Fruit fly (Drosophila melanogaster) whole organism, embryonic: ENCODE data around the gene stck.
A peak's percentile ranks its signal among the peaks of the same experiment; 100 is the strongest.

Experiments used
- Atf6 ChIP-seq: fragments of 200-800 bp; sonication (Bioruptor generic); IDR thresholded peaks from 2 replicates; pipeline ENCODE4 v1.3.6; 2022; ENCODE audit warnings: missing biosample characterization, missing genetic modification characterization
- B-H2 ChIP-seq: fragments of 200-800 bp; sonication (Bioruptor generic); optimal IDR thresholded peaks from 2 replicates; lab custom pipeline; 2018; ENCODE audit warnings: missing biosample characterization, mild to moderate bottlenecking, missing genetic modification characterization
- CG11504 ChIP-seq: fragments of 200-800 bp; sonication (Bioruptor generic); optimal IDR thresholded peaks from 3 replicates; lab custom pipeline; 2019; ENCODE audit warnings: missing biosample characterization, mild to moderate bottlenecking, missing genetic modification characterization, moderate library complexity
- CG13287 ChIP-seq: fragments of 200-800 bp; sonication (Bioruptor generic); IDR thresholded peaks from 2 replicates; pipeline ENCODE4 v1.3.6; 2022; ENCODE audit warnings: missing biosample characterization, missing genetic modification characterization; ENCODE audit not compliant: partially characterized antibody
- CG14014 ChIP-seq: fragments of 200-800 bp; sonication (Bioruptor generic); IDR thresholded peaks from 2 replicates; pipeline ENCODE4 v1.3.6; 2022; ENCODE audit warnings: missing biosample characterization, missing genetic modification characterization
- CG17359 ChIP-seq: fragments of 200-800 bp; sonication (Bioruptor generic); optimal IDR thresholded peaks from 3 replicates; lab custom pipeline; 2018; ENCODE audit warnings: missing biosample characterization, mild to moderate bottlenecking, missing genetic modification characterization, moderate library complexity
- CG17612 ChIP-seq: fragments of 200-800 bp; sonication (Bioruptor generic); IDR thresholded peaks from 2 replicates; pipeline ENCODE4 v1.3.6; 2022; ENCODE audit warnings: missing biosample characterization, missing genetic modification characterization
- CG18476 ChIP-seq: fragments of 200-800 bp; sonication (Bioruptor generic); optimal IDR thresholded peaks from 2 replicates; lab custom pipeline; 2016; ENCODE audit warnings: missing biosample characterization, mild to moderate bottlenecking, missing genetic modification characterization
- CG18764 ChIP-seq: fragments of 200-800 bp; sonication (Bioruptor generic); optimal IDR thresholded peaks from 3 replicates; lab custom pipeline; 2016; ENCODE audit warnings: missing biosample characterization, missing genetic modification characterization
- CG2199 ChIP-seq: fragments of 200-800 bp; sonication (Bioruptor generic); IDR thresholded peaks from 3 replicates; pipeline ENCODE4 v1.3.6; 2022; ENCODE audit warnings: missing biosample characterization, missing genetic modification characterization
- CG3065 ChIP-seq: fragments of 200-800 bp; sonication (Bioruptor generic); optimal IDR thresholded peaks from 2 replicates; lab custom pipeline; 2016; ENCODE audit warnings: missing biosample characterization, missing genetic modification characterization
- CG31388 ChIP-seq: fragments of 200-800 bp; sonication (Bioruptor generic); optimal IDR thresholded peaks from 2 replicates; lab custom pipeline; 2016; ENCODE audit warnings: missing biosample characterization, missing genetic modification characterization
- CG34376 ChIP-seq: fragments of 200-800 bp; sonication (Bioruptor generic); optimal IDR thresholded peaks from 2 replicates; lab custom pipeline; 2018; ENCODE audit warnings: missing biosample characterization, mild to moderate bottlenecking, missing genetic modification characterization
- CG43689 ChIP-seq: fragments of 200-800 bp; sonication (Bioruptor generic); IDR thresholded peaks from 2 replicates; pipeline ENCODE4 v1.3.6; 2022; ENCODE audit warnings: missing biosample characterization, missing genetic modification characterization
- CG6254 ChIP-seq: fragments of 200-800 bp; sonication (Bioruptor generic); optimal IDR thresholded peaks from 3 replicates; lab custom pipeline; 2017; ENCODE audit warnings: mild to moderate bottlenecking, missing biosample characterization, missing genetic modification reagents, missing genetic modification characterization
- CG6654 ChIP-seq: fragments of 200-800 bp; sonication (Bioruptor generic); optimal IDR thresholded peaks from 2 replicates; lab custom pipeline; 2017; ENCODE audit warnings: missing biosample characterization, mild to moderate bottlenecking, missing genetic modification characterization
- CG8290 ChIP-seq, 3 experiments: fragments of 200-800 bp; sonication (Bioruptor generic); optimal IDR thresholded peaks; 2 replicates each; lab custom pipeline; 2016 to 2019; ENCODE audit warnings: missing biosample characterization in 3 of 3, missing genetic modification characterization in 3 of 3, mild to moderate bottlenecking in 2 of 3, moderate library complexity in 1 of 3
- CG8765 ChIP-seq: fragments of 200-800 bp; sonication (Bioruptor generic); IDR thresholded peaks from 2 replicates; pipeline ENCODE4 v1.3.6; 2022; ENCODE audit warnings: missing biosample characterization, missing genetic modification characterization
- CTCF ChIP-seq: fragments of 200-800 bp; sonication (Bioruptor generic); optimal IDR thresholded peaks from 2 replicates; lab custom pipeline; 2017; ENCODE audit warnings: missing biosample characterization, mild to moderate bottlenecking, missing genetic modification characterization, moderate library complexity
- CrebB ChIP-seq: fragments of 200-800 bp; sonication (Bioruptor generic); optimal IDR thresholded peaks from 3 replicates; lab custom pipeline; 2018; ENCODE audit warnings: missing biosample characterization, mild to moderate bottlenecking, missing genetic modification characterization
- D19B ChIP-seq: fragments of 200-800 bp; sonication (Bioruptor generic); optimal IDR thresholded peaks from 2 replicates; lab custom pipeline; 2017; ENCODE audit warnings: missing biosample characterization, mild to moderate bottlenecking, missing genetic modification characterization
- Dll ChIP-seq: fragments of 200-800 bp; sonication (Bioruptor generic); IDR thresholded peaks from 4 replicates; pipeline ENCODE4 v1.3.6; 2022; ENCODE audit warnings: missing biosample characterization, missing genetic modification characterization; ENCODE audit not compliant: partially characterized antibody
- Hr3 ChIP-seq: fragments of 200-800 bp; sonication (Bioruptor generic); optimal IDR thresholded peaks from 3 replicates; lab custom pipeline; 2016; ENCODE audit warnings: missing biosample characterization, missing genetic modification characterization
- Hr78 ChIP-seq, 2 experiments: fragments of 200-800 bp in 1 of 2; fragments of >200 bp in 1 of 2; sonication (Bioruptor generic) in 1 of 2; optimal IDR thresholded peaks; 2 replicates each; lab custom pipeline; 2017 to 2019; ENCODE audit warnings: missing biosample characterization in 2 of 2, missing genetic modification characterization in 2 of 2, mild to moderate bottlenecking in 1 of 2, moderate library complexity in 1 of 2
- Kr ChIP-seq: fragments of 200-800 bp; sonication (Bioruptor generic); optimal IDR thresholded peaks from 2 replicates; lab custom pipeline; 2017; ENCODE audit warnings: missing biosample characterization, mild to moderate bottlenecking, missing genetic modification characterization
- NfI ChIP-seq: fragments of 200-800 bp; sonication (Bioruptor generic); optimal IDR thresholded peaks from 3 replicates; lab custom pipeline; 2018; ENCODE audit warnings: missing biosample characterization, mild to moderate bottlenecking, missing genetic modification characterization, moderate library complexity
- ara ChIP-seq: fragments of 200-800 bp; sonication (Bioruptor generic); IDR thresholded peaks from 2 replicates; pipeline ENCODE4 v1.3.6; 2022; ENCODE audit warnings: missing biosample characterization, missing genetic modification characterization
- cato ChIP-seq: fragments of 200-800 bp; sonication (Bioruptor generic); optimal IDR thresholded peaks from 2 replicates; lab custom pipeline; 2016; ENCODE audit warnings: missing biosample characterization, missing genetic modification characterization, borderline replicate concordance
- cg ChIP-seq: fragments of 200-800 bp; sonication (Bioruptor generic); optimal IDR thresholded peaks from 3 replicates; lab custom pipeline; 2019; ENCODE audit warnings: missing biosample characterization, mild to moderate bottlenecking, missing genetic modification characterization, moderate library complexity
- chinmo ChIP-seq: fragments of 200-800 bp; sonication (Bioruptor generic); IDR thresholded peaks from 4 replicates; pipeline ENCODE4 v1.3.6; 2022; ENCODE audit warnings: missing biosample characterization, missing genetic modification characterization; ENCODE audit not compliant: partially characterized antibody
- chm ChIP-seq: fragments of 200-800 bp; sonication (Bioruptor generic); IDR thresholded peaks from 2 replicates; pipeline ENCODE4 v1.3.6; 2022; ENCODE audit warnings: missing biosample characterization, missing genetic modification characterization
- ci ChIP-seq: fragments of 200-800 bp; sonication (Bioruptor generic); IDR thresholded peaks from 3 replicates; pipeline ENCODE4 v1.3.6; 2022; ENCODE audit warnings: missing biosample characterization, missing genetic modification characterization
- ems ChIP-seq: fragments of 200-800 bp; sonication (Bioruptor generic); optimal IDR thresholded peaks from 3 replicates; lab custom pipeline; 2016; ENCODE audit warnings: missing biosample characterization, missing genetic modification characterization
- prd ChIP-seq, 3 experiments: fragments of >200 bp in 2 of 3; fragments of 200-800 bp in 1 of 3; sonication (Bioruptor generic) in 1 of 3; optimal IDR thresholded peaks in 2 of 3; IDR thresholded peaks in 1 of 3; 2 replicates in 2 of 3; 3 replicates in 1 of 3; pipeline versions ENCODE4 v1.3.6 to Lab custom; 2017 to 2022; ENCODE audit warnings: missing biosample characterization in 1 of 3, missing genetic modification characterization in 1 of 3
- row ChIP-seq: fragments of 200-800 bp; sonication (Bioruptor generic); IDR thresholded peaks from 3 replicates; pipeline ENCODE4 v1.3.6; 2022; ENCODE audit warnings: missing biosample characterization, missing genetic modification characterization
- vvl ChIP-seq: fragments of 200-800 bp; sonication (Bioruptor generic); IDR thresholded peaks from 2 replicates; pipeline ENCODE4 v1.3.6; 2022; ENCODE audit warnings: missing biosample characterization, missing genetic modification characterization
- wor ChIP-seq: fragments of 200-800 bp; sonication (Bioruptor generic); IDR thresholded peaks from 2 replicates; pipeline ENCODE4 v1.3.6; 2022; ENCODE audit warnings: missing biosample characterization, missing genetic modification characterization

stck gene

dm6 chr3R:8352961-8353728 lies 3.6 kb upstream of the stck start (continued):
- TF ChIP-seq Dll = no peak
- no peak for TF ChIP-seq CG11504 (tag; lab: Kevin White, UChicago)
- TF ChIP-seq CG8765 = no peak
- TF ChIP-seq CG18764 (GFP tag; lab: Kevin White, UChicago) = no peak
- TF ChIP-seq CG17612 = no peak
- TF ChIP-seq CG14014 (GFP tag; lab: Robert Waterston, UW) = no peak
- no peak for TF ChIP-seq CG17359 (tag; lab: Kevin White, UChicago)
- no peak for TF ChIP-seq ems (GFP tag; lab: Kevin White, UChicago)
- no peak for TF ChIP-seq D19B (GFP tag; lab: Kevin White, UChicago)
- TF ChIP-seq CG18476 (GFP tag; lab: Kevin White, UChicago) = no peak
- no peak for TF ChIP-seq CG6254 (GFP tag; lab: Kevin White, UChicago)
- no peak for TF ChIP-seq CG31388 (GFP tag; lab: Kevin White, UChicago)
- no peak for TF ChIP-seq prd (optimal IDR thresholded peaks at IDR 0.05; lab: Kevin White, UChicago)
- TF ChIP-seq prd (GFP tag; IDR thresholded peaks at IDR 0.05; lab: Robert Waterston, UW) = no peak
- TF ChIP-seq cato = no peak
- TF ChIP-seq CG8290 (GFP tag; optimal IDR thresholded peaks at IDR 0.05; lab: Kevin White, UChicago) = no peak
- TF ChIP-seq CG8290 (tag; optimal IDR thresholded peaks at IDR 0.05; lab: Kevin White, UChicago) = peak in 1 of 2 experiments; percentile 41
- peak; percentile 22 for TF ChIP-seq NfI (GFP tag; lab: Kevin White, UChicago)
- no peak for TF ChIP-seq vvl
- 0 out of 3 replicates have a peak, but pooled peaks have one; percentile 9 for TF ChIP-seq ci (GFP tag; lab: Robert Waterston, UW)
- TF ChIP-seq B-H2 (GFP tag; lab: Kevin White, UChicago) = peak; percentile 15
- no peak for TF ChIP-seq CG43689
- no peak for TF ChIP-seq CG3065
- TF ChIP-seq Atf6 (GFP tag; lab: Robert Waterston, UW) = no peak
- TF ChIP-seq CTCF = no peak
- TF ChIP-seq Hr3 (GFP tag; lab: Kevin White, UChicago) = no peak
- no peak for TF ChIP-seq CrebB (tag; lab: Kevin White, UChicago)
- no peak for TF ChIP-seq ara

dm6 chr3R:8353994-8354393 lies 2.8 kb upstream of the stck start:
- TF ChIP-seq Hr78 (GFP tag; optimal IDR thresholded peaks at IDR 0.05; lab: Kevin White, UChicago) (peak in 1 of 2 experiments; percentile 31), row (GFP tag; lab: Robert Waterston, UW) (no peak), cg (GFP tag; lab: Kevin White, UChicago) (peak; percentile 3), Kr (no peak), chm (GFP tag; lab: Robert Waterston, UW) (0 out of 2 replicates have a peak, but pooled peaks have one; percentile 10), wor (GFP tag; lab: Robert Waterston, UW) (no peak), CG34376 (GFP tag; lab: Kevin White, UChicago) (peak; percentile 22), CG13287 (GFP tag; lab: Robert Waterston, UW) (no peak), CG6654 (GFP tag; lab: Kevin White, UChicago) (no peak), CG8290 (GFP tag; optimal IDR thresholded peaks at IDR 0.05; lab: Kevin White, UChicago) (no peak), CG8290 (tag; optimal IDR thresholded peaks at IDR 0.05; lab: Kevin White, UChicago) (peak in 1 of 2 experiments; percentile 34), CG2199 (GFP tag; lab: Robert Waterston, UW) (0 out of 3 replicates have a peak, but pooled peaks have one; percentile 6), chinmo (GFP tag; lab: Robert Waterston, UW) (peak; percentile 52; the same call in 1 of the 4 replicates)
